Worm (Caenorhabditis elegans): ENCODE data around the gene F18E3.13.

Gene F18E3.13

ce11 chrV:7415780-7416428 lies at the start of gene F18E3.13:
Gene F18E3.13, plus strand, starts transcription at chrV:7416164.
- TF ChIP-seq unc-62 (GFP tag; optimal IDR thresholded peaks at IDR 0.05): no peak

ce11 chrV:7369578-7369977 lies 46.4 kb upstream of the F18E3.13 start, which contains the start of gene srj-14:
Gene srj-14, plus strand, starts transcription at chrV:7369708.
- TF ChIP-seq unc-62 (GFP tag; optimal IDR thresholded peaks at IDR 0.05): no peak

- no peak for TF ChIP-seq unc-62 (GFP tag; optimal IDR thresholded peaks at IDR 0.05)
These were observed 41.9 kb upstream of the F18E3.13 start, which contains the start of gene srx-56 for ce11 chrV:7374090-7374489. Gene srx-56, plus strand, starts transcription at chrV:7374390.

ce11 chrV:7379384-7379783 lies 36.6 kb upstream of the F18E3.13 start, which contains the start of gene srsx-24:
Gene srsx-24, minus strand, starts transcription at chrV:7379484.
- TF ChIP-seq unc-62 (GFP tag; optimal IDR thresholded peaks at IDR 0.05): no peak

ce11 chrV:7381008-7381407 lies 35.0 kb upstream of the F18E3.13 start, which contains the start of gene C03G6.17:
Gene C03G6.17, minus strand, starts transcription at chrV:7381108.
- TF ChIP-seq unc-62 (GFP tag; optimal IDR thresholded peaks at IDR 0.05): no peak

ce11 chrV:7386052-7386573 lies 29.9 kb upstream of the F18E3.13 start, which contains the start of gene srp-6:
Gene srp-6, minus strand, starts transcription at chrV:7386102.
- no peak for TF ChIP-seq unc-62 (GFP tag; optimal IDR thresholded peaks at IDR 0.05)

ce11 chrV:7387755-7388154 lies 28.2 kb upstream of the F18E3.13 start, which contains the start of gene C02H6.3:
Gene C02H6.3, minus strand, starts transcription at chrV:7387855.
- TF ChIP-seq unc-62 (GFP tag; optimal IDR thresholded peaks at IDR 0.05): no peak

ce11 chrV:7389771-7390170 lies 26.2 kb upstream of the F18E3.13 start, which contains the start of gene C02H6.1:
Gene C02H6.1, minus strand, starts transcription at chrV:7389871.
- no peak for TF ChIP-seq unc-62 (GFP tag; optimal IDR thresholded peaks at IDR 0.05)

- TF ChIP-seq unc-62 (GFP tag; optimal IDR thresholded peaks at IDR 0.05): no peak
These were observed 24.0 kb upstream of the F18E3.13 start, which contains the start of gene fbxa-105 for ce11 chrV:7391933-7392332. Gene fbxa-105, minus strand, starts transcription at chrV:7392029.

ce11 chrV:7395359-7395758 lies 20.6 kb upstream of the F18E3.13 start, which contains the start of gene srx-9:
Gene srx-9, minus strand, starts transcription at chrV:7395459.
- no peak for TF ChIP-seq unc-62 (GFP tag; optimal IDR thresholded peaks at IDR 0.05)

- no peak for TF ChIP-seq unc-62 (GFP tag; optimal IDR thresholded peaks at IDR 0.05)
These were observed 16.8 kb upstream of the F18E3.13 start, which contains the start of gene gst-41 for ce11 chrV:7399202-7399601. Gene gst-41, minus strand, starts transcription at chrV:7399302.

- no peak for TF ChIP-seq unc-62 (GFP tag; optimal IDR thresholded peaks at IDR 0.05)
These were observed 15.9 kb upstream of the F18E3.13 start, which contains the start of gene cnc-9 for ce11 chrV:7400095-7400494. Gene cnc-9, minus strand, starts transcription at chrV:7400195.

ce11 chrV:7400588-7400987 lies 15.4 kb upstream of the F18E3.13 start, which contains the start of gene srx-60:
Gene srx-60, plus strand, starts transcription at chrV:7400888.
- TF ChIP-seq unc-62 (GFP tag; optimal IDR thresholded peaks at IDR 0.05): no peak

- no peak for TF ChIP-seq unc-62 (GFP tag; optimal IDR thresholded peaks at IDR 0.05)
These were observed 13.6 kb upstream of the F18E3.13 start, which contains the start of gene srj-13 for ce11 chrV:7402355-7402754. Gene srj-13, plus strand, starts transcription at chrV:7402655.

ce11 chrV:7403501-7403900 lies 12.5 kb upstream of the F18E3.13 start:
- no peak for TF ChIP-seq unc-62 (GFP tag; optimal IDR thresholded peaks at IDR 0.05)

ce11 chrV:7408520-7408919 lies 7.4 kb upstream of the F18E3.13 start, which contains the start of gene srt-6:
Gene srt-6, minus strand, starts transcription at chrV:7408814.
- TF ChIP-seq unc-62 (GFP tag; optimal IDR thresholded peaks at IDR 0.05): no peak

ce11 chrV:7409599-7409998 lies 6.4 kb upstream of the F18E3.13 start, which contains the start of gene R13D7.2:
Gene R13D7.2, plus strand, starts transcription at chrV:7409899.
- TF ChIP-seq unc-62 (GFP tag; optimal IDR thresholded peaks at IDR 0.05): no peak
